Fruit fly (Drosophila melanogaster): Measurements from ENCODE around the gene CG17260.
A peak's percentile ranks its signal among the peaks of the same experiment; 100 is the strongest.

CG17260 gene

DNA sequence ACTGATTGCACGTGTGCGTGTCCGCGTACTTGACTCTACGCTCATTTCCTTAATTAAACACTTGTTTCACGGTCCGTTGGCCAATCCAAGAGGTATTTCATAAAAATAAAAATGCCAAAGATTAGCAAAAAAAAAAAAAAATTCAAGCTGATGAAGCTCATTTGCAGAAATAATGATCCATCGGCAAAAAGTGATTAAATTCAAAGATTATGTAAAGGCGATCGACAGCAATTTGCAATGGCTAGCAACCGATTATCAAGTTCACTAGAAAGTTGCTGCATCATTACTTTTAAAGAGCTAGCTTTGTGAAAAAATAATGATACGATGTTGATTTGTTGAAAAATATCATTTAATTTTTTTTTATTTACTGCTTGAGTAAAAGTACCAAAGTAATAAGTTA lies 27.6 kb upstream of the CG17260 start:
- TF ChIP-seq tup (GFP tag; optimal IDR thresholded peaks at IDR 0.05) (no peak), Drgx (GFP tag; IDR thresholded peaks at IDR 0.05) (no peak), CG14014 (GFP tag; IDR thresholded peaks at IDR 0.05) (no peak), ac (GFP tag; optimal IDR thresholded peaks at IDR 0.05) (no peak), chif (GFP tag; optimal IDR thresholded peaks at IDR 0.05) (no peak), eve (GFP tag; optimal IDR thresholded peaks at IDR 0.05) (no peak), CG14860 (GFP tag; IDR thresholded peaks at IDR 0.05; ENCODE audit: partially characterized antibody) (no peak), Awh (GFP tag; IDR thresholded peaks at IDR 0.05) (no peak), CG7987 (GFP tag; optimal IDR thresholded peaks at IDR 0.05) (no peak), BEAF-32 (GFP tag; optimal IDR thresholded peaks at IDR 0.05) (no peak)

- 0 out of 2 replicates have a peak, but pooled peaks have one; percentile 18 for TF ChIP-seq Xrp1 (GFP tag; IDR thresholded peaks at IDR 0.05)
- TF ChIP-seq bsh (GFP tag; optimal IDR thresholded peaks at IDR 0.05), result peak in 1 of 2 experiments; percentile 17
- TF ChIP-seq D19A (tag; optimal IDR thresholded peaks at IDR 0.05), result peak; percentile 32
- peak; percentile 47 for TF ChIP-seq nom (GFP tag; optimal IDR thresholded peaks at IDR 0.05)
- no peak for TF ChIP-seq E2f1 (GFP tag; IDR thresholded peaks at IDR 0.05)
Observed at dm6 chr2L:3011484-3011883, 25.5 kb upstream of the CG17260 start.

dm6 chr2L:3012780-3013179 lies 24.2 kb upstream of the CG17260 start:
- TF ChIP-seq sim (GFP tag; IDR thresholded peaks at IDR 0.05), result no peak
- TF ChIP-seq twi (tag; optimal IDR thresholded peaks at IDR 0.05), result no peak
- TF ChIP-seq CG14667 (GFP tag; IDR thresholded peaks at IDR 0.05), result no peak
- no peak for TF ChIP-seq D19A (tag; optimal IDR thresholded peaks at IDR 0.05)
- peak; percentile 12 for TF ChIP-seq CG15696 (tag; optimal IDR thresholded peaks at IDR 0.05)
- TF ChIP-seq wdn (GFP tag; IDR thresholded peaks at IDR 0.05), result no peak
- no peak for TF ChIP-seq nerfin-2 (GFP tag; IDR thresholded peaks at IDR 0.05; ENCODE audit: partially characterized antibody)
- TF ChIP-seq CG14014 (GFP tag; IDR thresholded peaks at IDR 0.05), result 0 out of 2 replicates have a peak, but pooled peaks have one; percentile 10
- TF ChIP-seq Mes4 (GFP tag; optimal IDR thresholded peaks at IDR 0.05), result no peak
- TF ChIP-seq CG3281 (GFP tag; optimal IDR thresholded peaks at IDR 0.05), result no peak
- peak; percentile 23; the same call in 1 of the 2 replicates for TF ChIP-seq CG14441 (GFP tag; IDR thresholded peaks at IDR 0.05)
- no peak for TF ChIP-seq fd3F (GFP tag; optimal IDR thresholded peaks at IDR 0.05)
- no peak for TF ChIP-seq CG15073 (GFP tag; optimal IDR thresholded peaks at IDR 0.05)
- TF ChIP-seq ind (GFP tag; optimal IDR thresholded peaks at IDR 0.05), result peak; percentile 29
- TF ChIP-seq tll (GFP tag; optimal IDR thresholded peaks at IDR 0.05), result no peak
- no peak for TF ChIP-seq Hsf (GFP tag; optimal IDR thresholded peaks at IDR 0.05)
- peak; percentile 51; the same call in 2 of the 3 replicates for TF ChIP-seq row (GFP tag; IDR thresholded peaks at IDR 0.05)
- no peak for TF ChIP-seq CG10565 (GFP tag; optimal IDR thresholded peaks at IDR 0.05)
- TF ChIP-seq CG17829 (tag; optimal IDR thresholded peaks at IDR 0.05), result peak; percentile 53
- TF ChIP-seq BEAF-32 (GFP tag; optimal IDR thresholded peaks at IDR 0.05), result no peak
- TF ChIP-seq CG6654 (GFP tag; optimal IDR thresholded peaks at IDR 0.05), result no peak
- 0 out of 3 replicates have a peak, but pooled peaks have one; percentile 16 for TF ChIP-seq Aef1 (GFP tag; IDR thresholded peaks at IDR 0.05)
- peak; percentile 49 for TF ChIP-seq slbo (GFP tag; IDR thresholded peaks at IDR 0.05)
- TF ChIP-seq fd96Cb (tag; optimal IDR thresholded peaks at IDR 0.05), result peak; percentile 32
- TF ChIP-seq scrt (GFP tag; optimal IDR thresholded peaks at IDR 0.05), result no peak
- TF ChIP-seq Max (GFP tag; optimal IDR thresholded peaks at IDR 0.05), result no peak
- no peak for TF ChIP-seq jumu (GFP tag; optimal IDR thresholded peaks at IDR 0.05)
- peak; percentile 29 for TF ChIP-seq CG8388 (GFP tag; optimal IDR thresholded peaks at IDR 0.05)
- TF ChIP-seq az2 (GFP tag; optimal IDR thresholded peaks at IDR 0.05), result peak; percentile 13
- TF ChIP-seq CG17186 (GFP tag; optimal IDR thresholded peaks at IDR 0.05), result no peak
- no peak for TF ChIP-seq CG2116 (GFP tag; optimal IDR thresholded peaks at IDR 0.05)
- peak; percentile 26 for TF ChIP-seq PHDP (tag; optimal IDR thresholded peaks at IDR 0.05)
- TF ChIP-seq HmgD (GFP tag; optimal IDR thresholded peaks at IDR 0.05), result no peak
- no peak for TF ChIP-seq MTF-1 (GFP tag; optimal IDR thresholded peaks at IDR 0.05; ENCODE audit: borderline replicate concordance)
- no peak for TF ChIP-seq C15 (GFP tag; IDR thresholded peaks at IDR 0.05)

All from whole organism, embryonic.